Fruit fly (Drosophila melanogaster) whole organism, adult: Measurements from ENCODE around the gene Rtnl1.

Source experiments
- CG11617 ChIP-seq: fragments of 200-800 bp; sonication (Bioruptor generic); optimal IDR thresholded peaks from 2 replicates; lab custom pipeline; 2017; ENCODE audit warnings: mild to moderate bottlenecking, missing biosample characterization, missing genetic modification reagents, missing genetic modification characterization
- CG12768 ChIP-seq: fragments of 200-800 bp; sonication (Bioruptor generic); optimal IDR thresholded peaks from 2 replicates; lab custom pipeline; 2017; ENCODE audit warnings: missing biosample characterization, missing genetic modification characterization, mild to moderate bottlenecking, moderate library complexity, missing genetic modification reagents
- CG14711 ChIP-seq: fragments of 200-800 bp; sonication (Bioruptor generic); optimal IDR thresholded peaks from 2 replicates; lab custom pipeline; 2018; ENCODE audit warnings: missing biosample characterization, mild to moderate bottlenecking, missing genetic modification characterization, moderate library complexity
- CG1620 ChIP-seq: fragments of 200-800 bp; sonication (Bioruptor generic); optimal IDR thresholded peaks from 2 replicates; lab custom pipeline; 2016; ENCODE audit warnings: missing biosample characterization, missing genetic modification characterization
- CG33017 ChIP-seq: fragments of 200-800 bp; sonication (Bioruptor generic); optimal IDR thresholded peaks from 2 replicates; lab custom pipeline; 2018; ENCODE audit warnings: missing biosample characterization, mild to moderate bottlenecking, missing genetic modification characterization, moderate library complexity
- CG5204 ChIP-seq: fragments of 200-800 bp; sonication (Bioruptor generic); optimal IDR thresholded peaks from 2 replicates; lab custom pipeline; 2016; ENCODE audit warnings: missing biosample characterization, missing genetic modification characterization
- CG7045 ChIP-seq: fragments of 200-800 bp; sonication (Bioruptor generic); optimal IDR thresholded peaks from 2 replicates; lab custom pipeline; 2017; ENCODE audit warnings: missing biosample characterization, mild to moderate bottlenecking, missing genetic modification characterization
- CG7101 ChIP-seq: fragments of 200-800 bp; sonication (Bioruptor generic); optimal IDR thresholded peaks from 2 replicates; lab custom pipeline; 2018; ENCODE audit warnings: missing biosample characterization, mild to moderate bottlenecking, missing genetic modification characterization, moderate library complexity
- Clk ChIP-seq: fragments of 200-800 bp; sonication (Bioruptor generic); optimal IDR thresholded peaks from 2 replicates; lab custom pipeline; 2017; ENCODE audit warnings: missing biosample characterization, missing genetic modification characterization
- Crg-1 ChIP-seq: fragments of 200-800 bp; sonication (Bioruptor generic); optimal IDR thresholded peaks from 2 replicates; lab custom pipeline; 2016; ENCODE audit warnings: missing biosample characterization, missing genetic modification characterization
- Hr96 ChIP-seq: fragments of 200-800 bp; sonication (Bioruptor generic); optimal IDR thresholded peaks from 2 replicates; lab custom pipeline; 2016; ENCODE audit warnings: missing biosample characterization, missing genetic modification characterization
- Mnt ChIP-seq: fragments of 200-800 bp; sonication (Bioruptor generic); optimal IDR thresholded peaks from 2 replicates; lab custom pipeline; 2016; ENCODE audit warnings: missing biosample characterization, mild to moderate bottlenecking, missing genetic modification characterization
- bab1 ChIP-seq: fragments of 200-800 bp; sonication (Bioruptor generic); optimal IDR thresholded peaks from 3 replicates; lab custom pipeline; 2019; ENCODE audit warnings: missing biosample characterization, mild to moderate bottlenecking, missing genetic modification characterization, moderate library complexity
- cic ChIP-seq: fragments of 200-800 bp; sonication (Bioruptor generic); optimal IDR thresholded peaks from 2 replicates; lab custom pipeline; 2017; ENCODE audit warnings: missing biosample characterization, mild to moderate bottlenecking, missing genetic modification characterization, moderate library complexity
- cnc ChIP-seq, 2 experiments: fragments of >200 bp; optimal IDR thresholded peaks; 2 replicates each; lab custom pipeline; 2017
- kay ChIP-seq: fragments of 200-800 bp; sonication (Bioruptor generic); peaks from one replicate; lab custom pipeline; 2016; ENCODE audit warnings: missing biosample characterization, missing genetic modification characterization, borderline replicate concordance
- ovo ChIP-seq: fragments of 200-800 bp; sonication (Bioruptor generic); optimal IDR thresholded peaks from 2 replicates; lab custom pipeline; 2016; ENCODE audit warnings: missing biosample characterization, missing genetic modification characterization
- pad ChIP-seq: fragments of 200-800 bp; sonication (Bioruptor generic); optimal IDR thresholded peaks from 3 replicates; lab custom pipeline; 2017; ENCODE audit warnings: missing biosample characterization, missing genetic modification characterization, mild to moderate bottlenecking, moderate library complexity, missing genetic modification reagents
- tj ChIP-seq: fragments of 200-800 bp; sonication (Bioruptor generic); optimal IDR thresholded peaks from 3 replicates; lab custom pipeline; 2017; ENCODE audit warnings: missing biosample characterization, mild to moderate bottlenecking, missing genetic modification characterization, moderate library complexity
- toe ChIP-seq: fragments of 200-800 bp; sonication (Bioruptor generic); optimal IDR thresholded peaks from 2 replicates; lab custom pipeline; 2016; ENCODE audit warnings: missing biosample characterization, missing genetic modification characterization

Rtnl1 gene

DNA sequence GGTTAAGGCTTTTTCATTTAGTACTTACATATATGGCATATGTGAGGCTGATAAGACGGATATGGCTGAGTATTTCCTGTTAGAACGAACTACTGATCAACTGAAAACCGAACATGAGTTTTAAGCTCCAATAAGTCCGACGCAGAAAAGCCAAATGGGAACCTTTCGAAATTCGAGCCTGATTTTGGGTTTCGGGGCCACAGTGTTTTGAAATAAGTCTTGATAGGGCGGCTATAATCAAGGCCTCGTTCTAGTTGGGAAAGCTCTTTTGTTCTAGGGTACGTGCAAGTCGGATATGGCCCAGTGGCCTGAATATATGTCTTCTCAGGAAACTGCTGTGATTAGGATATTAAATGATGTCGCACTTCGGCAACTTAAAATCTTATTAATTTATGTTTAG is 18.6 kb upstream of the Rtnl1 start, which contains the start of gene vkg:
Gene vkg, minus strand, starts transcription at position 101 of the 400 bp plus-strand sequence.
- no peak for TF ChIP-seq bab1
- TF ChIP-seq cnc (optimal IDR thresholded peaks at IDR 0.05; lab: Kevin White, UChicago) = no peak
- no peak for TF ChIP-seq Crg-1 (GFP tag; lab: Kevin White, UChicago)
- no peak for TF ChIP-seq CG11617 (GFP tag; lab: Kevin White, UChicago)
- no peak for TF ChIP-seq CG14711 (tag; lab: Kevin White, UChicago)
- no peak for TF ChIP-seq toe (GFP tag; lab: Kevin White, UChicago)
- no peak for TF ChIP-seq CG33017 (tag; lab: Kevin White, UChicago)
- no peak for TF ChIP-seq Hr96 (GFP tag; lab: Kevin White, UChicago)
- no peak for TF ChIP-seq ovo
- no peak for TF ChIP-seq tj (GFP tag; lab: Kevin White, UChicago)
- TF ChIP-seq cic (GFP tag; lab: Kevin White, UChicago) = no peak

DNA sequence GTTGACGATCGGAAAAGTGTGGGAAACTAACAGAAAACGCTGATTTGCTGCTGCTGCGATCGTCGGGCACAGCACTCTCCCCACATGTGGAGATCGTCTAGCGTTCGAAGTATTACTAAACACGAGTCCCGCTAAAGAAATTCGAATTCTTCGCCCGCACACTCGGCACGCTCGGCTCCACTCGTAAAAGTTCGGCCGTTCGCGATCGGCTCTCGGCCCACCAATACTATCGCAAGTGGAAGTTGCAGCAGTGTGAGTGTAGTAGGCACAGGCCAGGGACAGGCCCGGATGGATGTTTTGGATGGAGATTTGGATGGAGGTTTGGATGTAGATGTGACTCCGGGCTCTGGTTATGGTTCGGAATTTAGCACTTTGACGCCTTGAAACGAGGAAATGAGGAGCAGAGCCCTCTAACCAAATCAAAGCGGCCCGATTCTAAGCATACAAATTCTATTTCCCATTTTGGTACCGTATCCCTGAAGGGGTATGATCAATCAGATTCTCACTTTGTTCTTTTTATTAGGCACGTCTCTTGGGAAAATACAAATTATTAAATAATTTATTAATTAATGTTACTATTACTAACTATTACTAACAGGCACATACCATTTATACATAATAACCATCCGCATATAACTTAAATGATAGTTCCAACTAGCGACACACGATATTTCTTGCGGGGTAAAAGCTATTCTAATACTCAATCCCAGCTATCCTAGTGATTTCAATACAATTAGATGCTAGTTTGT is 18.0 kb upstream of the Rtnl1 start:
- peak; percentile 41 for TF ChIP-seq tj (GFP tag; lab: Kevin White, UChicago)
- TF ChIP-seq cic (GFP tag; lab: Kevin White, UChicago) = peak; percentile 3
- TF ChIP-seq CG1620 (GFP tag; lab: Kevin White, UChicago) = no peak

DNA sequence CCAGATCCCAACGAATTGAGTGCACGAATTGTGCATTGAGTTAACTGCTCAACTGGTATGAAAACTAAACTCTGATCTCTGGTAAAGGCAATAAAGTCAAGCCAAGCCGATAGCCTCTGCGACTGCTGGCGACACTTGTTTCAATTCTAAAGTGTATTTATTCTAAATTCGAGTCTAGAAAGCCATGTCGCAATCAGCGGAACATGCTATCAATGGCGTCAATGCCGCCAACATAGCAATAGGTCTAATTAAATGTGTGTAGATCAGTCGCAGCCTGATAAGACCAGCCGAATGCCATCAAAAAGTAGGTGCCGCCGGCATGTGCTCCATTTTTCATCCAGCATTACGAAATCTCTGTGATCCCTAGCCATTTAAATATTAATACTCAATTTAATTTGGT is 16.0 kb upstream of the Rtnl1 start:
- TF ChIP-seq CG33017 (tag; lab: Kevin White, UChicago) (no peak), kay (GFP tag; lab: Kevin White, UChicago) (no peak), CG7045 (GFP tag; lab: Kevin White, UChicago) (no peak), Hr96 (GFP tag; lab: Kevin White, UChicago) (no peak), Crg-1 (GFP tag; lab: Kevin White, UChicago) (no peak), ovo (no peak), Mnt (no peak), pad (GFP tag; lab: Kevin White, UChicago) (no peak), bab1 (no peak), tj (GFP tag; lab: Kevin White, UChicago) (no peak), CG7101 (tag; lab: Kevin White, UChicago) (no peak), CG11617 (GFP tag; lab: Kevin White, UChicago) (no peak), CG5204 (GFP tag; lab: Kevin White, UChicago) (no peak)

DNA sequence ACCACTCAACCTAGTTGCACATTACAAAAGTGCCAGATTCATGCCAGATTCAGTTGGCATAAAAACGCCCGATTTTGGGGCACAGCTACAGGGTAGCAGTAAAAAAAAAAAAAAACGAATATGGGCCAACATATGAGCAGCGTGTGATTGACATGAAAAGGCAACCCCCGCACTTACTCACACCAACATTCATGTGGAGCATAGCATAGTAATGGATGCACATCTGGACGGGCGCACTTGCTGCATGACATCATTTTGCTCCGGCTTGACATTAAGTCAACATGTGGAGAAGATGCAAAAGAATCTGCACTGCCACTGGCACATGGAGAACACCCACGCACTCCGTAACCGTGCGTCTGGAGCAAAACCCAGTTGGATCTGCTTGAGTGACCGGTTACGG is 13.1 kb upstream of the Rtnl1 start:
- TF ChIP-seq CG5204 (GFP tag; lab: Kevin White, UChicago) (no peak), CG12768 (GFP tag; lab: Kevin White, UChicago) (no peak), cic (GFP tag; lab: Kevin White, UChicago) (no peak), Crg-1 (GFP tag; lab: Kevin White, UChicago) (no peak), CG14711 (tag; lab: Kevin White, UChicago) (no peak), Mnt (no peak), cnc (optimal IDR thresholded peaks at IDR 0.05; lab: Kevin White, UChicago) (no peak), CG7101 (tag; lab: Kevin White, UChicago) (no peak)

DNA sequence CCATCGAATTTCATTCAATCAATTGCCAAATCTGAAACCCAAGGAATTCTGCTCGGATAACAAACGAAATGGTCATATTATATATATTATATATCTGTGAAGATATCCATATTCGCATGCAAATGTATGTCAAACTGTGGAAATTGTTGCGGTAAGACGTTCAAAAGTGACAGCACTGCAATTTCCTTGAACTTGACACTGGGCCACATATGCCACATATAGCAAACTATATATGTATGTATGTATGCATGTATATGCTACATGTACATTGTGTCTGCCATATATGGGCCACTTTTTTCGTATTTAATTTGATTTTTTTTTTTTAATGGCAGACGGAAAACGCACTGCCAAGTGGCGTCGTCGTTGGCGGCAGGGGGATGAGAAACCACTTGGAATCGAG is 11.0 kb upstream of the Rtnl1 start:
- TF ChIP-seq CG1620 (GFP tag; lab: Kevin White, UChicago) (no peak), CG7045 (GFP tag; lab: Kevin White, UChicago) (no peak), cic (GFP tag; lab: Kevin White, UChicago) (no peak), CG14711 (tag; lab: Kevin White, UChicago) (no peak), Clk (GFP tag; lab: Kevin White, UChicago) (no peak), tj (GFP tag; lab: Kevin White, UChicago) (peak; percentile 91), CG7101 (tag; lab: Kevin White, UChicago) (no peak), CG5204 (GFP tag; lab: Kevin White, UChicago) (no peak), CG12768 (GFP tag; lab: Kevin White, UChicago) (no peak)

DNA sequence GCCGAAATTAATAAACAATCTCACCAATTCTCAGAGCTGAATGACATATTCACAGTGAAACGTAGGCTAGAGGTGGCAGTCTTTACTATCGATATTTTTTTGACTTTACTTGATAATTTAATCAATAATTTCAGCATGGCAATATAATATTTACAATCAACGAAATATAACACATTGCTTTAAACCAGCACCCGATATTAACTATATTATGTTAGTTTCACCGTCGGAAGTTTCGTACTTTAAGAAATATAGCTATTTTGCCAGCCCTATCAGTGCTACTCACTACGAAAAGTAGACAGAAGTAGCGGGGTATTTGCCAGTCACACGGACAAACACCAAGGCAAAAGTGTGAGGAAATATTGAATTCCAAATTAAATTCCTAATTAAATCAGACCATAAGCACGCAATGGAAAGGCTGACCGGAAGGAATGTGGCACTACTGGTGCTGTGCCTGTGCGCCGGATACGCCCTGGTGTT is 1.3 kb upstream of the Rtnl1 start, which contains the start of the genes CG31917, Tfb5 and SelT:
Gene CG31917, minus strand, starts transcription at position 51 of the 477 bp plus-strand sequence.
Gene Tfb5, minus strand, starts transcription at position 51 of the 477 bp plus-strand sequence.
Gene SelT, plus strand, starts transcription at position 139 of the 477 bp plus-strand sequence.
- peak; percentile 55 for TF ChIP-seq CG12768 (GFP tag; lab: Kevin White, UChicago)
- TF ChIP-seq tj (GFP tag; lab: Kevin White, UChicago) = peak; percentile 49
- TF ChIP-seq Mnt = peak; percentile 56
- TF ChIP-seq pad (GFP tag; lab: Kevin White, UChicago) = peak; percentile 85
- peak; percentile 61 for TF ChIP-seq CG7045 (GFP tag; lab: Kevin White, UChicago)
- TF ChIP-seq CG1620 (GFP tag; lab: Kevin White, UChicago) = peak; percentile 78
- peak; percentile 52 for TF ChIP-seq Crg-1 (GFP tag; lab: Kevin White, UChicago)
- TF ChIP-seq CG11617 (GFP tag; lab: Kevin White, UChicago) = peak; percentile 73
- peak; percentile 83 for TF ChIP-seq bab1
- TF ChIP-seq CG5204 (GFP tag; lab: Kevin White, UChicago) = no peak
- TF ChIP-seq ovo = peak; percentile 52
- peak; percentile 58 for TF ChIP-seq CG14711 (tag; lab: Kevin White, UChicago)
- TF ChIP-seq CG7101 (tag; lab: Kevin White, UChicago) = peak; percentile 73
- TF ChIP-seq toe (GFP tag; lab: Kevin White, UChicago) = peak; percentile 82
- TF ChIP-seq Clk (GFP tag; lab: Kevin White, UChicago) = peak; percentile 20
- no peak for TF ChIP-seq kay (GFP tag; lab: Kevin White, UChicago)
- peak; percentile 37 for TF ChIP-seq CG33017 (tag; lab: Kevin White, UChicago)
- TF ChIP-seq cic (GFP tag; lab: Kevin White, UChicago) = no peak
- peak; percentile 71 for TF ChIP-seq Hr96 (GFP tag; lab: Kevin White, UChicago)
- TF ChIP-seq cnc (optimal IDR thresholded peaks at IDR 0.05; lab: Kevin White, UChicago) = no peak
